Fruit fly (Drosophila melanogaster): ENCODE data around the gene CadN2.

The CadN2 gene

dm6 chr2L:17770121-17770520 is 104.9 kb downstream of the CadN2 start:
- TF ChIP-seq sd (tag; optimal IDR thresholded peaks at IDR 0.05): peak; percentile 57
- no peak for TF ChIP-seq Tbp (GFP tag; optimal IDR thresholded peaks at IDR 0.05)
- peak; percentile 89 for TF ChIP-seq abd-A (tag; optimal IDR thresholded peaks at IDR 0.05)
- peak; percentile 74 for TF ChIP-seq vvl (GFP tag; IDR thresholded peaks at IDR 0.05)
- no peak for TF ChIP-seq sima (GFP tag; optimal IDR thresholded peaks at IDR 0.05)

DNA sequence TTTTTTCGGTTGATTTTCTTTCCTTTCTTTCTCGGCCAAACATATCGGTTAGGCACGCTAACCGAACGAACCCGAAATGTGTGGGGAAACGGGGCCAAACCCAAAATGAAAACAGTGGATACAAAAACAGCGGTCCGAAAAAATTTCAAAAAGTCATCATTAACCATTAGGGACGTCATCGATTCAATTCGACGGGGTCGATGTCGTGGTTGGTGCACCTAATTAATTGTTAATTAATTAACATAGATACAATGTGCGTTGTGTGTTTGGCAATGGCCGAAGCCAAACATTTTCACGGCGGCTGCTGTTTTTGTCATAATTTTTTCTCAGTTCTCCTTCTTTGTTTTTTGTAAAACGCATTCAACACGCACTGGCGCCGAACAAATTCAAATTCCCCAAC is 106.5 kb downstream of the CadN2 start:
- TF ChIP-seq fd96Cb (tag; optimal IDR thresholded peaks at IDR 0.05): no peak
- TF ChIP-seq sqz (GFP tag; optimal IDR thresholded peaks at IDR 0.05): peak; percentile 5
- peak; percentile 60 for TF ChIP-seq gsb-n (tag; optimal IDR thresholded peaks at IDR 0.05)
- peak; percentile 30 for TF ChIP-seq kni (GFP tag; optimal IDR thresholded peaks at IDR 0.05)
- no peak for TF ChIP-seq CG2202 (tag; optimal IDR thresholded peaks at IDR 0.05)
- no peak for TF ChIP-seq vvl (GFP tag; IDR thresholded peaks at IDR 0.05)
- TF ChIP-seq knrl (GFP tag; IDR thresholded peaks at IDR 0.05; ENCODE audit: partially characterized antibody): no peak
- peak; percentile 24 for TF ChIP-seq sens (GFP tag)
- TF ChIP-seq tll (GFP tag; optimal IDR thresholded peaks at IDR 0.05): no peak
- TF ChIP-seq CG7745 (tag; optimal IDR thresholded peaks at IDR 0.05): peak; percentile 92
- TF ChIP-seq sima (GFP tag; optimal IDR thresholded peaks at IDR 0.05): no peak
- TF ChIP-seq Awh (GFP tag; IDR thresholded peaks at IDR 0.05): peak; percentile 91

dm6 chr2L:17763173-17763572 is 111.9 kb downstream of the CadN2 start:
- TF ChIP-seq z (GFP tag; IDR thresholded peaks at IDR 0.05) (0 out of 3 replicates have a peak, but pooled peaks have one; percentile 23), Gsc (GFP tag; IDR thresholded peaks at IDR 0.05) (no peak), hkb (optimal IDR thresholded peaks at IDR 0.05) (no peak), hkb (GFP tag; IDR thresholded peaks at IDR 0.05) (no peak), CG2199 (GFP tag; IDR thresholded peaks at IDR 0.05) (no peak), CG11456 (GFP tag; IDR thresholded peaks at IDR 0.05) (no peak), CG8281 (tag; optimal IDR thresholded peaks at IDR 0.05) (peak; percentile 93), ham (GFP tag; IDR thresholded peaks at IDR 0.05) (no peak), CG18011 (GFP tag; optimal IDR thresholded peaks at IDR 0.05) (no peak), luna (GFP tag; optimal IDR thresholded peaks at IDR 0.05) (no peak), pfk (GFP tag; optimal IDR thresholded peaks at IDR 0.05) (no peak), CG11560 (tag; IDR thresholded peaks at IDR 0.05) (no peak)

- TF ChIP-seq Hmr (GFP tag; optimal IDR thresholded peaks at IDR 0.05): no peak
- no peak for TF ChIP-seq sens (GFP tag)
- TF ChIP-seq twi (tag; optimal IDR thresholded peaks at IDR 0.05): peak; percentile 98
- TF ChIP-seq gfzf (GFP tag; optimal IDR thresholded peaks at IDR 0.05): no peak
- peak; percentile 34 for TF ChIP-seq cad (GFP tag; optimal IDR thresholded peaks at IDR 0.05)
Measured at dm6 chr2L:17755576-17755975, 119.5 kb downstream of the CadN2 start.

dm6 chr2L:17754108-17754507 is 120.9 kb downstream of the CadN2 start:
- TF ChIP-seq dati (GFP tag; IDR thresholded peaks at IDR 0.05) (no peak), CG43689 (GFP tag; IDR thresholded peaks at IDR 0.05) (no peak), Rfx (GFP tag; IDR thresholded peaks at IDR 0.05) (no peak), CG1832 (GFP tag; optimal IDR thresholded peaks at IDR 0.05) (peak; percentile 55), cg (GFP tag; optimal IDR thresholded peaks at IDR 0.05) (peak; percentile 60), tgo (GFP tag; IDR thresholded peaks at IDR 0.05) (no peak), Hey (tag; optimal IDR thresholded peaks at IDR 0.05) (no peak), Awh (GFP tag; IDR thresholded peaks at IDR 0.05) (no peak), vvl (GFP tag; IDR thresholded peaks at IDR 0.05) (no peak), inv (GFP tag; IDR thresholded peaks at IDR 0.05; ENCODE audit: partially characterized antibody) (no peak), CG12744 (GFP tag; optimal IDR thresholded peaks at IDR 0.05) (no peak), CG17802 (tag; optimal IDR thresholded peaks at IDR 0.05) (no peak), Hr39 (optimal IDR thresholded peaks at IDR 0.05) (no peak), Elba2 (GFP tag; optimal IDR thresholded peaks at IDR 0.05) (peak; percentile 70), CG10431 (GFP tag; optimal IDR thresholded peaks at IDR 0.05) (peak; percentile 46), CG12391 (tag; optimal IDR thresholded peaks at IDR 0.05) (no peak), Xrp1 (GFP tag; IDR thresholded peaks at IDR 0.05) (no peak), pnt (GFP tag; optimal IDR thresholded peaks at IDR 0.05) (no peak)

Data from whole organism, embryonic.